Worm (Caenorhabditis elegans): ENCODE data around the gene hst-3.1.

hst-3.1 gene

DNA sequence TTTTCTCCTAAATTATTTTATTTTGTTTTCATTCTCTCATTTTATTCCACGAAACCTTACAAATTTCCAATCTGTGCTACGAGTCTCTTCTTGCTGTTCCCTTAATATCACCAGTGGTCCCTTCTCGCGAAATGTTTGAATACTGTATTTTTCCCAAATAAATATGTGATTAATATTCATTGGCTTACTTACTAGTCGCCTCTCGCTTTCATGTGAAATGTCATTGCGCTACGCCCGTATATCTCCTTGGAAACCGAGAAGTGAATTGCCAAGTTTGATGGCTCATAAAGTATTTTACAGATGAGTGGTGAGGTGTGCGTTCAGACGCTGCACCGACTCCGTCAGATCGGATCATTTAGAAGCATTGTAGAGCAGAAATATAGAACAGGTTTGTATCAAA lies 43.8 kb downstream of the hst-3.1 start, which contains the start of gene rars-2:
Gene rars-2 (plus strand): TSS at position 301 of the 400 bp plus-strand sequence.
- TF ChIP-seq sptf-1 (tag; optimal IDR thresholded peaks at IDR 0.05), result no peak
- no peak for TF ChIP-seq hpl-2 (GFP tag; optimal IDR thresholded peaks at IDR 0.05)
- no peak for TF ChIP-seq lir-3 (tag; optimal IDR thresholded peaks at IDR 0.05; ENCODE audit: poor library complexity)
- TF ChIP-seq skn-1 (tag; optimal IDR thresholded peaks at IDR 0.05), result no peak
- TF ChIP-seq fkh-10 (GFP tag; optimal IDR thresholded peaks at IDR 0.05), result no peak
- TF ChIP-seq aha-1 (tag; optimal IDR thresholded peaks at IDR 0.05), result no peak
- no peak for TF ChIP-seq unc-30 (tag; optimal IDR thresholded peaks at IDR 0.05)
- no peak for TF ChIP-seq mab-9 (GFP tag; IDR thresholded peaks at IDR 0.05)
- no peak for TF ChIP-seq lin-39 (tag; optimal IDR thresholded peaks at IDR 0.05)
- no peak for TF ChIP-seq ztf-11 (tag; optimal IDR thresholded peaks at IDR 0.05)

DNA sequence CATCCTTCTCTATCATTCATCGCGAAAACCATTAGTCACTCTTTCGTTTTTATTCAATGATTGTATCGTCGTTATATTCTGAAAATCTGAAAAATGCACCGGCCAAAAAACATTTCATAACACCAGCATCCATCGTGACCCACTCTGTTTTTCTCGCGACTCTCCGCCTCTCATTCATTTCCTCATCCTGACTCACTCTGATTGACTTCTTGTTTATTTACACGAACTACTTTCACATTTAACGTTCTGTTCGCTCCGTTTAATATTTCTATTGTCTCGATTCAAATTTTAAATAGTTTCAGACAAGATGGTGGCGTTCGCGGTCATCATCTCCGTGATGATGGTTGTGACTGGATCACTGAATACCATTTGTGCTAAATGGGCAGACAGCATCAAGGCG lies 45.5 kb downstream of the hst-3.1 start, which contains the start of gene C29H12.2:
Gene C29H12.2 (plus strand): TSS at position 297 of the 400 bp plus-strand sequence.
- TF ChIP-seq elt-2 (tag; optimal IDR thresholded peaks at IDR 0.05), result no peak
- TF ChIP-seq nhr-76 (tag; optimal IDR thresholded peaks at IDR 0.05), result no peak
- TF ChIP-seq lin-14 (GFP tag; optimal IDR thresholded peaks at IDR 0.05), result peak; percentile 27
- TF ChIP-seq lin-13 (GFP tag; optimal IDR thresholded peaks at IDR 0.05), result no peak
- TF ChIP-seq ets-5 (GFP tag; IDR thresholded peaks at IDR 0.05), result no peak
- no peak for TF ChIP-seq unc-98 (GFP tag; IDR thresholded peaks at IDR 0.05)
- TF ChIP-seq blmp-1 (tag; optimal IDR thresholded peaks at IDR 0.05), result no peak
- TF ChIP-seq lin-39 (tag; optimal IDR thresholded peaks at IDR 0.05), result no peak
- TF ChIP-seq efl-1 (optimal IDR thresholded peaks at IDR 0.05), result no peak
- TF ChIP-seq efl-1 (GFP tag; optimal IDR thresholded peaks at IDR 0.05 in 1 of 2), result peak; percentile 9 to 32
- no peak for TF ChIP-seq unc-86 (tag; optimal IDR thresholded peaks at IDR 0.05)

DNA sequence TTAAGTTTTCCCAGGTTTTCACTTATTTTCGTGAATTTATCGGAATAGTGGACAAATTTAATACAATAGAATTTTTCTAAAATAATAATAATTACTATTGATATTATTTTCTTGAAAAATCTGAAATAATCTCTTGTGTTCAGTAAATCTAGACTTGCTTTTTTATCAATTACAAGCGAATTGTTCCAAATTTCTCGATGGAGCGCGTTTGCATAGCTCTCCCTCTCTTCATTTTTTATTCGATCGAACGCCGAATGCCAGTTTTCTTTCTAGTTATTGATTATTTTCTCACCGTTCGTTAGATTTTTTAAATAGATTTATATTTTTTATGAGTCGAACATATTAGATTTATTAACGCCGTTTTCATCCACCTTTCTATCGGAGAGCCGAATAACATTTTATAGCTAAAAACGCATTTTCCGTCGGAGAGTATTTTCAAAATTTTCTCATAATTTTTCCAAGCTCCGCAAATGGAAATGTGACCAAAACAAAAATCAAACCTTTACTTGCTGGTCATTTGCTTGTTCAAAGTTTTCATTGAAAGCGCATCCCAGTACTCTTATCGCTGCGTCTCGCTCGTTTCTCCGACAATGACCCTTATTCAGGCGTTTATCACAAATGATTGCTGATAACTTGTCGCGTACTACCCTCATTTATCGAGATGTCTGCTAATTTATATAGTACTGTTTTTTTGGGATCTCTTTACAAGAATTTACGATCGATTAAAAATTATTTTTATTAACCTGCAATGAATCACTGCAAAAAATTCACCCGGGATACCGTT lies 46.2 kb downstream of the hst-3.1 start:
- no peak for TF ChIP-seq zip-4 (GFP tag; optimal IDR thresholded peaks at IDR 0.05)
- TF ChIP-seq ceh-63 (GFP tag; optimal IDR thresholded peaks at IDR 0.05), result no peak
- TF ChIP-seq nhr-237 (tag; optimal IDR thresholded peaks at IDR 0.05), result no peak
- TF ChIP-seq dpl-1 (GFP tag; optimal IDR thresholded peaks at IDR 0.05), result peak in 1 of 3 experiments; percentile 30
- TF ChIP-seq pqm-1 (tag; optimal IDR thresholded peaks at IDR 0.05), result peak; percentile 96
- no peak for TF ChIP-seq egl-13 (tag; optimal IDR thresholded peaks at IDR 0.05)
- TF ChIP-seq efl-1 (optimal IDR thresholded peaks at IDR 0.05), result peak; percentile 3 to 34
- peak in 1 of 2 experiments; percentile 21 for TF ChIP-seq efl-1 (GFP tag; optimal IDR thresholded peaks at IDR 0.05 in 1 of 2)
- TF ChIP-seq C04F5.9 (tag; optimal IDR thresholded peaks at IDR 0.05), result no peak
- no peak for TF ChIP-seq sup-37 (GFP tag; optimal IDR thresholded peaks at IDR 0.05)
- peak; percentile 55 for TF ChIP-seq mep-1 (tag; optimal IDR thresholded peaks at IDR 0.05)
- peak in 1 of 2 experiments; percentile 19 for TF ChIP-seq lsy-2 (tag; optimal IDR thresholded peaks at IDR 0.05)
- TF ChIP-seq nhr-47 (tag; optimal IDR thresholded peaks at IDR 0.05), result peak; percentile 10
- TF ChIP-seq C16A3.4 (tag; optimal IDR thresholded peaks at IDR 0.05), result peak; percentile 16
- TF ChIP-seq mef-2 (tag; optimal IDR thresholded peaks at IDR 0.05), result no peak
- TF ChIP-seq lin-14 (GFP tag; optimal IDR thresholded peaks at IDR 0.05), result peak; percentile 64
- TF ChIP-seq elt-3 (tag; optimal IDR thresholded peaks at IDR 0.05), result peak in 1 of 6 experiments; percentile 9
- TF ChIP-seq elt-2 (tag; optimal IDR thresholded peaks at IDR 0.05), result peak; percentile 74

DNA sequence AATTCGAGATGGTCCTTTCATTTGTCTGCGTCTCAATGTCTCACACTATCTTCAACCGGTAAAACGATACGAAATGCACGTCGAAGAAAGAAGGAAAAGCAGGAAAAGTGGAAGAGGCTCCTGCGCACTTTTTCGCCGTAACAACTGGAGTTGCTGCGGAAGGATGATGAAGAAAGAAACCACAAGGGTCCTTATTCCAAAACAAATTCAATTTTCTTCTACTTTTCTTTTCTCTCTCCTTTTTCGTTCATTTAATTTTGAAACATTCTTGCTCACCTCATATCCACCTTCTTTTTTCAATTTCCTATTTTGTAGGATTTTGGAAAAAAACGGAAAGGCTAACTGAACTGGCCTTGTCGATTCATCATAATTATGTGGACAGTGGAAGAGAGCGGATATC lies 48.5 kb downstream of the hst-3.1 start:
- TF ChIP-seq lin-14 (GFP tag; optimal IDR thresholded peaks at IDR 0.05) (peak; percentile 61), jun-1 (tag; optimal IDR thresholded peaks at IDR 0.05) (no peak), nhr-85 (tag) (no peak)

All from whole organism, L1 larva.